Fruit fly (Drosophila melanogaster) whole organism, pupa: ENCODE data around the gene CG43935.
A peak's percentile ranks its signal among the peaks of the same experiment; 100 is the strongest.

Experiments used
- CG10348 ChIP-seq: fragments of 200-800 bp; sonication (Bioruptor generic); IDR thresholded peaks from 2 replicates; pipeline ENCODE4 v1.3.6; 2022; ENCODE audit warnings: missing biosample characterization, missing genetic modification characterization
- CG12605 ChIP-seq: fragments of 200-800 bp; sonication (Bioruptor generic); IDR thresholded peaks from 2 replicates; pipeline ENCODE4 v1.3.6; 2022; ENCODE audit warnings: missing biosample characterization, missing genetic modification characterization
- CG13204 ChIP-seq: fragments of 200-800 bp; sonication (Bioruptor generic); optimal IDR thresholded peaks from 2 replicates; lab custom pipeline; 2018; ENCODE audit warnings: missing biosample characterization, mild to moderate bottlenecking, missing genetic modification characterization, moderate library complexity
- CG14655 ChIP-seq: fragments of 200-800 bp; sonication (Bioruptor generic); optimal IDR thresholded peaks from 3 replicates; lab custom pipeline; 2017; ENCODE audit warnings: mild to moderate bottlenecking, missing biosample characterization, missing genetic modification reagents, missing genetic modification characterization
- CG15710 ChIP-seq: fragments of 200-800 bp; sonication (Bioruptor generic); optimal IDR thresholded peaks from 2 replicates; lab custom pipeline; 2018; ENCODE audit warnings: missing biosample characterization, mild to moderate bottlenecking, missing genetic modification characterization, moderate library complexity
- CG17806 ChIP-seq: fragments of 200-800 bp; sonication (Bioruptor generic); optimal IDR thresholded peaks from 2 replicates; lab custom pipeline; 2018; ENCODE audit warnings: missing biosample characterization, mild to moderate bottlenecking, missing genetic modification characterization, moderate library complexity
- CG32121 ChIP-seq: fragments of 200-800 bp; sonication (Bioruptor generic); IDR thresholded peaks from 2 replicates; pipeline ENCODE4 v1.3.6; 2022; ENCODE audit warnings: missing biosample characterization, missing genetic modification characterization
- CG34367 ChIP-seq: fragments of 200-800 bp; sonication (Bioruptor generic); optimal IDR thresholded peaks from 2 replicates; lab custom pipeline; 2018; ENCODE audit warnings: missing biosample characterization, mild to moderate bottlenecking, missing genetic modification characterization
- CG4496 ChIP-seq: fragments of 200-800 bp; sonication (Bioruptor generic); IDR thresholded peaks from 3 replicates; pipeline ENCODE4 v1.3.6; 2022; ENCODE audit warnings: missing biosample characterization, missing genetic modification characterization
- CG8159 ChIP-seq: fragments of 200-800 bp; sonication (Bioruptor generic); optimal IDR thresholded peaks from 3 replicates; lab custom pipeline; 2018; ENCODE audit warnings: missing biosample characterization, mild to moderate bottlenecking, missing genetic modification characterization, moderate library complexity
- CG8301 ChIP-seq: fragments of 200-800 bp; sonication (Bioruptor generic); optimal IDR thresholded peaks from 2 replicates; lab custom pipeline; 2018; ENCODE audit warnings: missing biosample characterization, mild to moderate bottlenecking, missing genetic modification characterization
- CG9948 ChIP-seq: fragments of 200-800 bp; sonication (Bioruptor generic); optimal IDR thresholded peaks from 2 replicates; lab custom pipeline; 2018; ENCODE audit warnings: missing biosample characterization, mild to moderate bottlenecking, missing genetic modification characterization, moderate library complexity
- D1 ChIP-seq: fragments of 200-800 bp; sonication (Bioruptor generic); optimal IDR thresholded peaks from 2 replicates; lab custom pipeline; 2018; ENCODE audit warnings: missing biosample characterization, mild to moderate bottlenecking, missing genetic modification characterization, moderate library complexity
- EcR ChIP-seq: fragments of 200-800 bp; sonication (Bioruptor generic); optimal IDR thresholded peaks from 3 replicates; lab custom pipeline; 2019; ENCODE audit warnings: missing biosample characterization, missing genetic modification characterization, mild to moderate bottlenecking, moderate library complexity, missing genetic modification reagents
- Ets98B ChIP-seq: fragments of 200-800 bp; sonication (Bioruptor generic); IDR thresholded peaks from 2 replicates; pipeline ENCODE4 v1.3.6; 2022; ENCODE audit warnings: missing biosample characterization, missing genetic modification characterization
- Pif1A ChIP-seq: fragments of 200-800 bp; sonication (Bioruptor generic); optimal IDR thresholded peaks from 3 replicates; lab custom pipeline; 2016; ENCODE audit warnings: missing biosample characterization, missing genetic modification characterization
- Pif1B ChIP-seq: fragments of 200-800 bp; sonication (Bioruptor generic); optimal IDR thresholded peaks from 3 replicates; lab custom pipeline; 2016; ENCODE audit warnings: missing biosample characterization, missing genetic modification characterization
- Snoo ChIP-seq: fragments of 200-800 bp; sonication (Bioruptor generic); optimal IDR thresholded peaks from 3 replicates; lab custom pipeline; 2017; ENCODE audit warnings: missing biosample characterization, mild to moderate bottlenecking, missing genetic modification characterization, inconsistent platforms
- fd96Ca ChIP-seq: fragments of 200-800 bp; sonication (Bioruptor generic); IDR thresholded peaks from 3 replicates; pipeline ENCODE4 v1.3.6; 2022; ENCODE audit warnings: missing biosample characterization, missing genetic modification characterization
- gl ChIP-seq: fragments of 200-800 bp; sonication (Bioruptor generic); optimal IDR thresholded peaks from 2 replicates; lab custom pipeline; 2018; ENCODE audit warnings: missing biosample characterization, mild to moderate bottlenecking, missing genetic modification characterization
- rn ChIP-seq: fragments of 200-800 bp; sonication (Bioruptor generic); IDR thresholded peaks from 2 replicates; pipeline ENCODE4 v1.3.6; 2022; ENCODE audit warnings: missing biosample characterization, missing genetic modification characterization

CG43935 gene

dm6 chr3R:27067362-27067761, 2.1 kb downstream of the CG43935 start:
- no peak for TF ChIP-seq CG32121
- TF ChIP-seq CG8301: no peak
- no peak for TF ChIP-seq CG14655
- no peak for TF ChIP-seq Ets98B (GFP tag; lab: Robert Waterston, UW)
- TF ChIP-seq CG9948: no peak
- no peak for TF ChIP-seq EcR (GFP tag; lab: Kevin White, UChicago)
- no peak for TF ChIP-seq CG8159 (tag; lab: Kevin White, UChicago)
- no peak for TF ChIP-seq CG17806 (tag; lab: Kevin White, UChicago)
- no peak for TF ChIP-seq gl (tag; lab: Kevin White, UChicago)
- no peak for TF ChIP-seq Pif1A (GFP tag; lab: Kevin White, UChicago)
- TF ChIP-seq CG4496 (GFP tag; lab: Robert Waterston, UW): no peak

dm6 chr3R:27069201-27069600, 4.0 kb downstream of the CG43935 start:
- TF ChIP-seq Snoo: no peak
- peak; percentile 33; the same call in 1 of the 3 replicates for TF ChIP-seq fd96Ca
- TF ChIP-seq Pif1B (GFP tag; lab: Kevin White, UChicago): no peak
- TF ChIP-seq CG8301: no peak
- TF ChIP-seq CG4496 (GFP tag; lab: Robert Waterston, UW): 0 out of 3 replicates have a peak, but pooled peaks have one; percentile 33
- TF ChIP-seq Ets98B (GFP tag; lab: Robert Waterston, UW): peak; percentile 26; the same call in 1 of the 2 replicates
- peak; percentile 66 for TF ChIP-seq gl (tag; lab: Kevin White, UChicago)
- peak; percentile 36; the same call in 1 of the 2 replicates for TF ChIP-seq CG12605
- no peak for TF ChIP-seq D1 (tag; lab: Kevin White, UChicago)
- TF ChIP-seq EcR (GFP tag; lab: Kevin White, UChicago): no peak
- no peak for TF ChIP-seq CG10348 (GFP tag; lab: Robert Waterston, UW)
- no peak for TF ChIP-seq CG32121
- no peak for TF ChIP-seq CG17806 (tag; lab: Kevin White, UChicago)
- no peak for TF ChIP-seq CG9948
- TF ChIP-seq CG8159 (tag; lab: Kevin White, UChicago): peak; percentile 34
- TF ChIP-seq CG34367 (tag; lab: Kevin White, UChicago): peak; percentile 57
- TF ChIP-seq CG14655: no peak
- TF ChIP-seq CG15710 (tag; lab: Kevin White, UChicago): no peak
- no peak for TF ChIP-seq CG13204 (GFP tag; lab: Kevin White, UChicago)
- peak; percentile 44 for TF ChIP-seq Pif1A (GFP tag; lab: Kevin White, UChicago)
- TF ChIP-seq rn (GFP tag; lab: Robert Waterston, UW): no peak

- TF ChIP-seq CG34367 (tag; lab: Kevin White, UChicago) (no peak), CG13204 (GFP tag; lab: Kevin White, UChicago) (peak; percentile 100), rn (GFP tag; lab: Robert Waterston, UW) (no peak), CG4496 (GFP tag; lab: Robert Waterston, UW) (peak; percentile 69), Pif1B (GFP tag; lab: Kevin White, UChicago) (peak; percentile 5), EcR (GFP tag; lab: Kevin White, UChicago) (peak; percentile 48), CG9948 (no peak), fd96Ca (peak; percentile 54; the same call in 1 of the 3 replicates), Ets98B (GFP tag; lab: Robert Waterston, UW) (peak; percentile 47; the same call in 1 of the 2 replicates), CG12605 (peak; percentile 38; the same call in 1 of the 2 replicates)
Observed at dm6 chr3R:27069810-27070625, 4.8 kb downstream of the CG43935 start, which contains the start of gene spz. Gene spz (minus strand): TSS chr3R:27070070.

DNA sequence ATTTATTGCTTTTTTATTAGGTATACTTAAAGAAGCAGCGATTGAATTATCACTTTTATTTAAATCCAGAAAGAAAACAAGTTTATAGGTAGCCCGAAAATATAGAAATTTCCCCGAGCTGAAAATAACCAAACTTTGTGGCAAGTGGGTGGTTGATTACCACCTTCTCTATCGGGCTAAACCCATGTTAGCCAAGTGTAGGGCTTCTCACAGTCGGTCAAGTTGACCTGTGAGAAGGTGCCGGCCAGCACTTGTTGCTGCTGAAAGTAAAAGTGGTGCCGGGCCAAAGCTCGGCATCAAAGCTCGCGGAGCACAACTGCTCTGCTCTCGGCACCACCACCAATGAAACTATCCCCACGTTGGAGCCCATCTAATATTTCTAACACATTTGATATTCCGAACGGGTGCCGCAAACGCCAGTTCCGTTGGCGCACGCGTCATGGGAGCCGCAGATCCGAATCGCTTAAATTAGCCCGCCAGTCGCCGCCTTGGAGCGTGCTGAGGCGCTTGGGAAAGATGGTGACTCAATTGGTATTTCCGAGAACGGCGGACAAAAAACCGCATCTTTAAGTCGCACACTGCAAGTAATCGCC, 5.8 kb downstream of the CG43935 start:
- no peak for TF ChIP-seq rn (GFP tag; lab: Robert Waterston, UW)
- peak; percentile 17; the same call in 1 of the 2 replicates for TF ChIP-seq Ets98B (GFP tag; lab: Robert Waterston, UW)
- TF ChIP-seq Pif1A (GFP tag; lab: Kevin White, UChicago): no peak
- no peak for TF ChIP-seq CG8301
- TF ChIP-seq CG12605: no peak
- no peak for TF ChIP-seq CG14655
- peak; percentile 47; the same call in 1 of the 3 replicates for TF ChIP-seq CG4496 (GFP tag; lab: Robert Waterston, UW)
- TF ChIP-seq CG32121: peak; percentile 55; the same call in 1 of the 2 replicates
- TF ChIP-seq CG9948: no peak
- no peak for TF ChIP-seq CG13204 (GFP tag; lab: Kevin White, UChicago)

DNA sequence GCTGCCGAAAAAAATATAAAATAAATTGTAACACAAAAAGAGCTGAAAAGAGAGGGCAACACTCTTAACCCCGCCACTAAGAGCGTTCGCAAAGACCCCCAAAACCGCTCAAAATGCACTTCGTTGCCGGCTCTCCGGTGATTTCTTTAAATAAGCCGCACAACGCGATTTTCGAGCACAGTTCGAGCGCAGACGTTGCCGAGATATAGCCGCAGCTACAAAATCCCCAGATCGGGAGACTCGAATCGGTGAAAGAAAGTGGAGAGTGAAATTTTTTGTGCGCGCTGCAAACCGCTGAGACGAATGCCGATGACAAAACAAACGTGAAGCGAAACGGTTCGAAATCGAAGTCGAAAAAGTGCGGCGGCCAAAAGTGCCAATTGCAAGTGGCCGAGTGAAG, 10.5 kb downstream of the CG43935 start, which contains the start of gene CG14257:
Gene CG14257 (plus strand): TSS at position 177 of the 400 bp plus-strand sequence.
- TF ChIP-seq Snoo (no peak), CG10348 (GFP tag; lab: Robert Waterston, UW) (no peak), rn (GFP tag; lab: Robert Waterston, UW) (no peak), CG8159 (tag; lab: Kevin White, UChicago) (no peak), CG17806 (tag; lab: Kevin White, UChicago) (no peak), CG9948 (no peak), D1 (tag; lab: Kevin White, UChicago) (no peak), gl (tag; lab: Kevin White, UChicago) (no peak), CG4496 (GFP tag; lab: Robert Waterston, UW) (0 out of 3 replicates have a peak, but pooled peaks have one; percentile 34), CG12605 (0 out of 2 replicates have a peak, but pooled peaks have one; percentile 34), CG15710 (tag; lab: Kevin White, UChicago) (no peak)
